Worm (Caenorhabditis elegans) whole organism, L1 larva: ENCODE data around the gene col-71.
"Not testable (repeated sequence)": the region's sequence is repeated elsewhere in the genome, so short reads cannot be mapped to it uniquely, and the experiment has no call there.

ENCODE experiments used
- nhr-76 ChIP-seq: sonication (generic microtip); optimal IDR thresholded peaks from 2 replicates; lab custom pipeline; 2017; ENCODE audit warnings: missing biosample characterization, missing genetic modification characterization
- pag-3 ChIP-seq: sonication (generic microtip); optimal IDR thresholded peaks from 2 replicates; lab custom pipeline; 2017; ENCODE audit warnings: missing genetic modification characterization, mild to moderate bottlenecking, missing compliant biosample characterization, antibody characterized with exemption, borderline replicate concordance; ENCODE audit not compliant: insufficient read depth

ce11 chrII:3490797-3491196, 11.6 kb downstream of the col-71 start, which contains the start of gene fbxb-112:
- not testable (repeated sequence) for TF ChIP-seq pag-3; nhr-76 (tag; lab: Kevin White, UChicago)
